Worm (Caenorhabditis elegans): Measurements from ENCODE around the gene fars-3.

- TF ChIP-seq rbr-2 (tag; optimal IDR thresholded peaks at IDR 0.05): peak; percentile 25
- no peak for TF ChIP-seq snpc-4 (tag; optimal IDR thresholded peaks at IDR 0.05)
- TF ChIP-seq egl-43 (GFP tag; IDR thresholded peaks at IDR 0.05): no peak
- no peak for TF ChIP-seq lim-7 (GFP tag; IDR thresholded peaks at IDR 0.05)
- no peak for TF ChIP-seq daf-12 (tag; optimal IDR thresholded peaks at IDR 0.05)
- TF ChIP-seq hlh-30 (tag; optimal IDR thresholded peaks at IDR 0.05; ENCODE audit: insufficient read depth): no peak
- TF ChIP-seq lin-38 (GFP tag; IDR thresholded peaks at IDR 0.05): peak; percentile 67; the same call in 1 of the 2 replicates
- no peak for TF ChIP-seq hlh-11 (tag; optimal IDR thresholded peaks at IDR 0.05)
Observed at ce11 chrII:8464448-8464898, at the start of gene fars-3.
